Fruit fly (Drosophila melanogaster): ENCODE measurements around the gene CG14443.

CG14443 gene

DNA sequence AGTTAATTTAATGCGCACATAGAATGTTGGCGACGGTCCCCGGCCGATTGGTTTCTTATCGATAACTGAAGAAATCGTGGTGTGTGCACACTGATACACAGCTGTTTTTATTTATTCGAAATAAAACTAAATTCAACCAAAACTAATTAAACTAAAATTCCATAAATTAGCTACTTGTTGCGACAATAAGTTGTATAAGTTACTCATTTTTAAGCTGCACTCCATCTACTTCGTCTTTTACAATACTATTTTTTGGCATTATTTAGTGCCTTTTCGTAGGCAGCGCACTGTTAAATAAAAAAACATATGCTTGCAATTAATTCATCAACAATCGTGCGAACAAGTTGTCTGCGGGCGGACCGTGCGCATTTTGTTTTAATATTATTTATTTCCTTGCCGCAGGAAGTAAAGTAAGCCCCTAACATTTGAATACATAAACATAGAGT lies 27.7 kb downstream of the CG14443 start, which contains the start of the genes CG3224 and Ctr1A (continued):
- TF ChIP-seq eve (GFP tag; optimal IDR thresholded peaks at IDR 0.05) (peak in 1 of 2 experiments; percentile 28), CG9437 (GFP tag; optimal IDR thresholded peaks at IDR 0.05) (no peak), CG2116 (GFP tag; optimal IDR thresholded peaks at IDR 0.05) (peak; percentile 55), MBD-R2 (GFP tag; IDR thresholded peaks at IDR 0.05) (peak; percentile 33; the same call in 1 of the 2 replicates), CG4404 (GFP tag; IDR thresholded peaks at IDR 0.05) (no peak), CG43689 (GFP tag; IDR thresholded peaks at IDR 0.05) (no peak), ci (GFP tag; IDR thresholded peaks at IDR 0.05) (no peak), Nf-YB (GFP tag; optimal IDR thresholded peaks at IDR 0.05) (no peak), gce (GFP tag; IDR thresholded peaks at IDR 0.05) (no peak), sisA (GFP tag; IDR thresholded peaks at IDR 0.05) (no peak), D (optimal IDR thresholded peaks at IDR 0.05) (no peak), D (GFP tag; optimal IDR thresholded peaks at IDR 0.05) (no peak), CG8765 (GFP tag; IDR thresholded peaks at IDR 0.05) (no peak), zf30C (GFP tag; optimal IDR thresholded peaks at IDR 0.05) (peak; percentile 23), B-H1 (GFP tag; IDR thresholded peaks at IDR 0.05) (no peak), H15 (GFP tag; IDR thresholded peaks at IDR 0.05) (no peak), CG13123 (GFP tag; optimal IDR thresholded peaks at IDR 0.05) (no peak), Bgb (GFP tag; IDR thresholded peaks at IDR 0.05; ENCODE audit: partially characterized antibody) (peak; percentile 33; the same call in 1 of the 2 replicates), CG11085 (GFP tag; IDR thresholded peaks at IDR 0.05) (no peak), nmo (GFP tag; optimal IDR thresholded peaks at IDR 0.05) (peak; percentile 24), lbe (GFP tag; optimal IDR thresholded peaks at IDR 0.05) (no peak), Dref (GFP tag; IDR thresholded peaks at IDR 0.05) (peak; percentile 69), Deaf1 (tag; optimal IDR thresholded peaks at IDR 0.05) (no peak), CG12659 (GFP tag; optimal IDR thresholded peaks at IDR 0.05) (peak; percentile 50), stwl (tag; optimal IDR thresholded peaks at IDR 0.05) (peak; percentile 51), CG10565 (GFP tag; optimal IDR thresholded peaks at IDR 0.05) (no peak), mirr (GFP tag; optimal IDR thresholded peaks at IDR 0.05) (peak; percentile 12), Scr (GFP tag; IDR thresholded peaks at IDR 0.05; ENCODE audit: partially characterized antibody) (peak; percentile 45), cg (GFP tag; optimal IDR thresholded peaks at IDR 0.05) (no peak), BEAF-32 (GFP tag; optimal IDR thresholded peaks at IDR 0.05) (peak; percentile 57), gcm2 (GFP tag; optimal IDR thresholded peaks at IDR 0.05) (no peak), unc-4 (GFP tag; IDR thresholded peaks at IDR 0.05; ENCODE audit: partially characterized antibody) (peak; percentile 54; the same call in 1 of the 2 replicates), caup (GFP tag; optimal IDR thresholded peaks at IDR 0.05; ENCODE audit: severe bottlenecking) (no peak), CG10267 (tag; optimal IDR thresholded peaks at IDR 0.05) (peak; percentile 69), lilli (GFP tag; optimal IDR thresholded peaks at IDR 0.05) (peak; percentile 15), CG9797 (GFP tag; optimal IDR thresholded peaks at IDR 0.05) (peak; percentile 69), CHES-1-like (GFP tag; optimal IDR thresholded peaks at IDR 0.05) (peak; percentile 13), CG7357 (GFP tag; IDR thresholded peaks at IDR 0.05) (no peak), Rfx (GFP tag; IDR thresholded peaks at IDR 0.05) (no peak), Sox100B (GFP tag; optimal IDR thresholded peaks at IDR 0.05) (no peak), chinmo (GFP tag; IDR thresholded peaks at IDR 0.05; ENCODE audit: partially characterized antibody) (peak; percentile 79; the same call in 2 of the 4 replicates), Sin3A (optimal IDR thresholded peaks at IDR 0.05) (peak; percentile 20), CG10543 (GFP tag; optimal IDR thresholded peaks at IDR 0.05) (peak; percentile 7), Dip2 (GFP tag; IDR thresholded peaks at IDR 0.05) (no peak), Atf3 (GFP tag; optimal IDR thresholded peaks at IDR 0.05) (no peak), Sox102F (GFP tag; optimal IDR thresholded peaks at IDR 0.05) (no peak), fd3F (GFP tag; optimal IDR thresholded peaks at IDR 0.05) (no peak), crol (GFP tag; IDR thresholded peaks at IDR 0.05) (no peak), nom (GFP tag; optimal IDR thresholded peaks at IDR 0.05) (no peak), Blimp-1 (GFP tag; optimal IDR thresholded peaks at IDR 0.05) (no peak), dm (GFP tag; optimal IDR thresholded peaks at IDR 0.05) (peak; percentile 16)

Measured in whole organism, embryonic.